Worm (Caenorhabditis elegans) whole organism, late embryonic: ENCODE data around the gene Y49F6C.8.

ENCODE experiments used
- C08G9.2 ChIP-seq: sonication (generic microtip); optimal IDR thresholded peaks from 2 replicates; lab custom pipeline; 2016; ENCODE audit warnings: mild to moderate bottlenecking, missing genetic modification characterization, moderate library complexity, missing compliant biosample characterization
- F13H6.1 ChIP-seq: sonication (generic microtip); optimal IDR thresholded peaks from 2 replicates; lab custom pipeline; 2016; ENCODE audit warnings: missing genetic modification characterization, missing compliant biosample characterization
- K02D7.2 ChIP-seq: sonication (generic microtip); optimal IDR thresholded peaks from 2 replicates; lab custom pipeline; 2017; ENCODE audit warnings: mild to moderate bottlenecking, missing genetic modification characterization, missing compliant biosample characterization
- K09A11.1 ChIP-seq: sonication (generic microtip); optimal IDR thresholded peaks from 2 replicates; lab custom pipeline; 2017; ENCODE audit warnings: antibody characterized with exemption, mild to moderate bottlenecking, missing genetic modification characterization, missing compliant biosample characterization; ENCODE audit not compliant: insufficient read depth
- ahr-1 ChIP-seq: sonication (generic microtip); optimal IDR thresholded peaks from 2 replicates; lab custom pipeline; 2016; ENCODE audit warnings: missing genetic modification characterization, missing compliant biosample characterization
- ceh-14 ChIP-seq: sonication (generic microtip); optimal IDR thresholded peaks from 2 replicates; lab custom pipeline; 2016; ENCODE audit warnings: missing genotype, missing genetic modification characterization, missing compliant biosample characterization
- ceh-22 ChIP-seq: sonication (generic microtip); optimal IDR thresholded peaks from 2 replicates; lab custom pipeline; 2017; ENCODE audit warnings: missing biosample characterization, missing genetic modification characterization
- ceh-30 ChIP-seq: fragments of 150-350 bp; optimal IDR thresholded peaks from 2 replicates; lab custom pipeline; 2014; ENCODE audit warnings: missing biosample characterization, missing genetic modification characterization
- ceh-6 ChIP-seq: fragments of 200-800 bp; sonication (Bioruptor generic); optimal IDR thresholded peaks from 2 replicates; lab custom pipeline; 2018; ENCODE audit warnings: mild to moderate bottlenecking, missing genetic modification characterization, missing compliant biosample characterization
- dmd-4 ChIP-seq: sonication (generic microtip); optimal IDR thresholded peaks from 2 replicates; lab custom pipeline; 2016; ENCODE audit warnings: borderline replicate concordance, missing genetic modification characterization, missing compliant biosample characterization
- elt-2 ChIP-seq: sonication (generic microtip); optimal IDR thresholded peaks from 2 replicates; lab custom pipeline; 2016; ENCODE audit warnings: missing genetic modification reagents, missing genetic modification characterization, missing compliant biosample characterization
- ets-4 ChIP-seq: sonication (generic microtip); optimal IDR thresholded peaks from 2 replicates; lab custom pipeline; 2016; ENCODE audit warnings: missing genetic modification characterization, missing compliant biosample characterization
- eyg-1 ChIP-seq: sonication (generic microtip); optimal IDR thresholded peaks from 2 replicates; lab custom pipeline; 2016; ENCODE audit warnings: missing genotype, missing genetic modification characterization, missing compliant biosample characterization
- fax-1 ChIP-seq: sonication (generic microtip); optimal IDR thresholded peaks from 2 replicates; lab custom pipeline; 2016; ENCODE audit warnings: missing genotype, missing genetic modification characterization, missing compliant biosample characterization
- fkh-10 ChIP-seq: fragments of 150-350 bp; optimal IDR thresholded peaks from 2 replicates; lab custom pipeline; 2014; ENCODE audit warnings: missing biosample characterization, missing genetic modification reagents, missing genetic modification characterization
- fkh-6 ChIP-seq: sonication (generic microtip); optimal IDR thresholded peaks from 2 replicates; lab custom pipeline; 2016; ENCODE audit warnings: missing genetic modification characterization, missing compliant biosample characterization
- hlh-13 ChIP-seq: fragments of 200-800 bp; sonication (Bioruptor generic); optimal IDR thresholded peaks from 2 replicates; lab custom pipeline; 2018; ENCODE audit warnings: mild to moderate bottlenecking, missing genetic modification characterization, missing compliant biosample characterization
- hlh-15 ChIP-seq: sonication (generic microtip); optimal IDR thresholded peaks from 2 replicates; lab custom pipeline; 2016; ENCODE audit warnings: missing genetic modification characterization, missing compliant biosample characterization
- hlh-30 ChIP-seq: sonication (generic microtip); optimal IDR thresholded peaks from 2 replicates; lab custom pipeline; 2017; ENCODE audit warnings: antibody characterized with exemption, missing genetic modification characterization, missing compliant biosample characterization; ENCODE audit not compliant: insufficient read depth
- lim-6 ChIP-seq: sonication (generic microtip); optimal IDR thresholded peaks from 2 replicates; lab custom pipeline; 2016; ENCODE audit warnings: missing genetic modification characterization, missing compliant biosample characterization
- nfya-1 ChIP-seq: sonication (generic microtip); optimal IDR thresholded peaks from 2 replicates; lab custom pipeline; 2017; ENCODE audit warnings: missing genetic modification characterization, mild to moderate bottlenecking, missing compliant biosample characterization, antibody characterized with exemption, moderate library complexity
- nhr-11 ChIP-seq: fragments of 150-350 bp; optimal IDR thresholded peaks from 2 replicates; lab custom pipeline; 2014; ENCODE audit warnings: missing biosample characterization, missing genetic modification characterization
- odd-2 ChIP-seq: sonication (generic microtip); optimal IDR thresholded peaks from 2 replicates; lab custom pipeline; 2017; ENCODE audit warnings: antibody characterized with exemption, mild to moderate bottlenecking, missing genetic modification characterization, missing compliant biosample characterization
- pag-3 ChIP-seq: sonication (generic microtip); optimal IDR thresholded peaks from 2 replicates; lab custom pipeline; 2016; ENCODE audit warnings: missing compliant biosample characterization, missing genetic modification characterization, borderline replicate concordance
- pax-1 ChIP-seq: fragments of 150-350 bp; optimal IDR thresholded peaks from 2 replicates; lab custom pipeline; 2014; ENCODE audit warnings: missing biosample characterization, missing genetic modification characterization
- pha-2 ChIP-seq: sonication (generic microtip); optimal IDR thresholded peaks from 2 replicates; lab custom pipeline; 2017; ENCODE audit warnings: mild to moderate bottlenecking, missing genetic modification characterization, missing compliant biosample characterization
- pha-4 ChIP-seq: fragments of 150-350 bp; optimal IDR thresholded peaks from 2 replicates; lab custom pipeline; 2018; ENCODE audit warnings: missing biosample characterization, missing genetic modification reagents, missing genetic modification characterization
- ref-2 ChIP-seq: sonication (generic microtip); optimal IDR thresholded peaks from 2 replicates; lab custom pipeline; 2016; ENCODE audit warnings: missing genetic modification characterization, missing compliant biosample characterization
- sdc-2 ChIP-seq: sonication (generic microtip); optimal IDR thresholded peaks from 2 replicates; lab custom pipeline; 2016; ENCODE audit warnings: missing genotype, missing genetic modification characterization, missing compliant biosample characterization
- sox-2 ChIP-seq: fragments of 200-800 bp; sonication (Bioruptor generic); IDR thresholded peaks from 2 replicates; pipeline ENCODE4 v1.3.6; 2022; ENCODE audit warnings: missing genetic modification reagents, missing genetic modification characterization, missing compliant biosample characterization
- sox-4 ChIP-seq: sonication (generic microtip); optimal IDR thresholded peaks from 2 replicates; lab custom pipeline; 2017; ENCODE audit warnings: mild to moderate bottlenecking, missing genetic modification characterization, inconsistent platforms, missing compliant biosample characterization
- syd-9 ChIP-seq: sonication (generic microtip); optimal IDR thresholded peaks from 2 replicates; lab custom pipeline; 2016; ENCODE audit warnings: mild to moderate bottlenecking, missing genetic modification characterization, moderate library complexity, missing compliant biosample characterization
- tbx-2 ChIP-seq: sonication (generic microtip); optimal IDR thresholded peaks from 2 replicates; lab custom pipeline; 2016; ENCODE audit warnings: missing genetic modification characterization, missing compliant biosample characterization
- unc-3 ChIP-seq, 2 experiments: fragments of 200-800 bp in 1 of 2; sonication (Bioruptor generic) in 1 of 2; sonication (generic microtip) in 1 of 2; conservative IDR thresholded peaks in 1 of 2; optimal IDR thresholded peaks in 1 of 2; 2 replicates each; pipeline versions ENCODE4 v1.3.6 to Lab custom; 2016 to 2022; ENCODE audit warnings: missing compliant biosample characterization in 2 of 2, missing genetic modification characterization in 2 of 2, missing genetic modification reagents in 1 of 2

The Y49F6C.8 gene

ce11 chrII:3340818-3341217 lies 29.1 kb downstream of the Y49F6C.8 start:
- TF ChIP-seq pax-1: no peak
- no peak for TF ChIP-seq dmd-4 (tag; lab: Kevin White, UChicago)
- no peak for TF ChIP-seq C08G9.2
- TF ChIP-seq fkh-10 (GFP tag; lab: Kevin White, UChicago): no peak
- TF ChIP-seq unc-3 (GFP tag; conservative IDR thresholded peaks at IDR 0.05; lab: Robert Waterston, UW): no peak
- no peak for TF ChIP-seq unc-3 (tag; optimal IDR thresholded peaks at IDR 0.05; lab: Kevin White, UChicago)
- TF ChIP-seq eyg-1 (tag; lab: Kevin White, UChicago): no peak
- TF ChIP-seq nfya-1 (tag; lab: Kevin White, UChicago): no peak
- TF ChIP-seq, all 69 proteins: peak for 0

- no peak for TF ChIP-seq pag-3 (tag; lab: Kevin White, UChicago)
- no peak for TF ChIP-seq pax-1
- TF ChIP-seq sox-4 (tag; lab: Kevin White, UChicago): no peak
- TF ChIP-seq nhr-11 (tag; lab: Kevin White, UChicago): no peak
- no peak for TF ChIP-seq pha-4 (tag; lab: Kevin White, UChicago)
- TF ChIP-seq sox-2: no peak
- TF ChIP-seq tbx-2 (tag; lab: Kevin White, UChicago): no peak
- TF ChIP-seq K02D7.2 (tag; lab: Kevin White, UChicago): no peak
- no peak for TF ChIP-seq C08G9.2
- TF ChIP-seq ceh-6 (GFP tag; lab: Kevin White, UChicago): no peak
- TF ChIP-seq elt-2 (tag; lab: Kevin White, UChicago): no peak
- no peak for TF ChIP-seq ref-2 (tag; lab: Kevin White, UChicago)
- TF ChIP-seq fax-1 (tag; lab: Kevin White, UChicago): no peak
- no peak for TF ChIP-seq ceh-30
- no peak for TF ChIP-seq lim-6 (tag; lab: Kevin White, UChicago)
- TF ChIP-seq odd-2 (tag; lab: Kevin White, UChicago): no peak
- no peak for TF ChIP-seq hlh-30
These were observed 29.7 kb downstream of the Y49F6C.8 start, which contains the start of gene F14D2.5 for ce11 chrII:3340251-3340650. TSS of gene F14D2.5 (plus strand) at chrII:3340551.

- TF ChIP-seq ets-4 (no peak), fax-1 (tag; lab: Kevin White, UChicago) (no peak), dmd-4 (tag; lab: Kevin White, UChicago) (no peak), hlh-15 (no peak), ceh-6 (GFP tag; lab: Kevin White, UChicago) (no peak), fkh-6 (no peak), ceh-22 (tag; lab: Kevin White, UChicago) (no peak), sox-4 (tag; lab: Kevin White, UChicago) (no peak), nhr-11 (tag; lab: Kevin White, UChicago) (no peak), ceh-14 (tag; lab: Kevin White, UChicago) (no peak), pha-2 (tag; lab: Kevin White, UChicago) (no peak), pha-4 (tag; lab: Kevin White, UChicago) (no peak), syd-9 (tag; lab: Kevin White, UChicago) (no peak), hlh-13 (GFP tag; lab: Kevin White, UChicago) (no peak), sdc-2 (tag; lab: Kevin White, UChicago) (no peak), K09A11.1 (tag; lab: Kevin White, UChicago) (no peak), lim-6 (tag; lab: Kevin White, UChicago) (no peak), F13H6.1 (tag; lab: Kevin White, UChicago) (no peak), pax-1 (no peak), elt-2 (tag; lab: Kevin White, UChicago) (no peak)
These were observed 31.4 kb downstream of the Y49F6C.8 start, which contains the start of gene F14D2.7 for ce11 chrII:3338556-3338955. TSS of gene F14D2.7 (minus strand) at chrII:3338656.

- TF ChIP-seq ahr-1 (tag; lab: Kevin White, UChicago) (no peak), ref-2 (tag; lab: Kevin White, UChicago) (no peak)
- TF ChIP-seq, all 69 proteins: peak for 0
These were observed 32.9 kb downstream of the Y49F6C.8 start, which contains the start of gene F14D2.19 for ce11 chrII:3337039-3337438. TSS of gene F14D2.19 (minus strand) at chrII:3337139.
